Worm (Caenorhabditis elegans) whole organism, L4 larva: Measurements from ENCODE around the gene bgnt-1.3.

Experiments
- ceh-32 ChIP-seq: sonication (generic microtip); optimal IDR thresholded peaks from 2 replicates; lab custom pipeline; 2016; ENCODE audit warnings: mild to moderate bottlenecking, missing genetic modification characterization, missing compliant biosample characterization; ENCODE audit not compliant: poor library complexity
- mdl-1 ChIP-seq, 2 experiments: fragments of 150-350 bp in 1 of 2; sonication (generic microtip) in 1 of 2; optimal IDR thresholded peaks; 2 replicates each; lab custom pipeline; 2014 to 2017; ENCODE audit warnings: missing biosample characterization in 2 of 2, missing genetic modification characterization in 2 of 2
- tag-97 ChIP-seq: fragments of 200-800 bp; sonication (Bioruptor generic); IDR thresholded peaks from 2 replicates; pipeline ENCODE4 v1.3.6; 2022; ENCODE audit warnings: missing genetic modification characterization, missing compliant biosample characterization

DNA sequence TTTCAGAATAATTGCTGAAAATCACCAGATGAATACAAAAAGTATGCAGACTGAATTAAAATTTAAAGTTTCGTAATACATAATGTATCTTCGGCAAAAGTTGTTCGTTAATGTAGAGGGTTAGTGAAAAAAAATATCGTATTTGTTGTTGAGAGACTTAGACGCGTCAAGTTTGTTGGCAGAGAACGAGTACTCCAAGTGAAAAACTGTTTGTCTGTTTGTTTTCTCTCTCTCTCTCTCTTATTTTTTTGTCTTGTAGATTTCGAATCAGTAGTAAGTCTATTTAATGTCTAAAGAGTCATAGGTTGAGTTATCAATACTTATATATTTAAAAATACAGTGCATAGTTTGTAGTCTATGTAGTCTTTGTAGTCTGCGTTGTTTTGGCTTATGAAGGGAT lies 13.3 kb upstream of the bgnt-1.3 start, which contains the start of the genes fbxa-2 and T13F3.8:
- TF ChIP-seq mdl-1 (tag; optimal IDR thresholded peaks at IDR 0.05; lab: Kevin White, UChicago), result no peak
- no peak for TF ChIP-seq ceh-32 (tag; lab: Kevin White, UChicago)
- no peak for TF ChIP-seq tag-97 (GFP tag; lab: Robert Waterston, UW)
